Worm (Caenorhabditis elegans) whole organism, late embryonic: ENCODE data around the gene JC8.7.
A peak's percentile ranks its signal among the peaks of the same experiment; 100 is the strongest.

Experiments
- C08G9.2 ChIP-seq: sonication (generic microtip); optimal IDR thresholded peaks from 2 replicates; lab custom pipeline; 2016; ENCODE audit warnings: mild to moderate bottlenecking, missing genetic modification characterization, moderate library complexity, missing compliant biosample characterization
- C38D4.7 ChIP-seq: fragments of 200-800 bp; sonication (Bioruptor generic); optimal IDR thresholded peaks from 2 replicates; lab custom pipeline; 2018; ENCODE audit warnings: mild to moderate bottlenecking, missing genetic modification characterization, moderate library complexity, missing compliant biosample characterization
- F13H6.1 ChIP-seq: sonication (generic microtip); optimal IDR thresholded peaks from 2 replicates; lab custom pipeline; 2016; ENCODE audit warnings: missing genetic modification characterization, missing compliant biosample characterization
- K09A11.1 ChIP-seq: sonication (generic microtip); optimal IDR thresholded peaks from 2 replicates; lab custom pipeline; 2017; ENCODE audit warnings: antibody characterized with exemption, mild to moderate bottlenecking, missing genetic modification characterization, missing compliant biosample characterization; ENCODE audit not compliant: insufficient read depth
- T23F11.4 ChIP-seq: fragments of 200-800 bp; sonication (Bioruptor generic); optimal IDR thresholded peaks from 2 replicates; lab custom pipeline; 2018; ENCODE audit warnings: mild to moderate bottlenecking, missing genetic modification characterization, missing compliant biosample characterization
- ama-1 ChIP-seq: fragments of 150-350 bp; optimal IDR thresholded peaks from 2 replicates; lab custom pipeline; 2014
- ceh-2 ChIP-seq: sonication (generic microtip); optimal IDR thresholded peaks from 2 replicates; lab custom pipeline; 2016; ENCODE audit warnings: missing genotype, missing genetic modification characterization, missing compliant biosample characterization
- ceh-24 ChIP-seq: sonication (generic microtip); optimal IDR thresholded peaks from 2 replicates; lab custom pipeline; 2016; ENCODE audit warnings: mild to moderate bottlenecking, missing genetic modification characterization, missing compliant biosample characterization
- ceh-30 ChIP-seq: fragments of 150-350 bp; optimal IDR thresholded peaks from 2 replicates; lab custom pipeline; 2014; ENCODE audit warnings: missing biosample characterization, missing genetic modification characterization
- ceh-31 ChIP-seq: sonication (generic microtip); optimal IDR thresholded peaks from 2 replicates; lab custom pipeline; 2016; ENCODE audit warnings: missing genetic modification characterization, missing compliant biosample characterization
- ceh-34 ChIP-seq: sonication (generic microtip); optimal IDR thresholded peaks from 2 replicates; lab custom pipeline; 2016; ENCODE audit warnings: mild to moderate bottlenecking, missing genetic modification characterization, missing compliant biosample characterization
- ceh-6 ChIP-seq: fragments of 200-800 bp; sonication (Bioruptor generic); optimal IDR thresholded peaks from 2 replicates; lab custom pipeline; 2018; ENCODE audit warnings: mild to moderate bottlenecking, missing genetic modification characterization, missing compliant biosample characterization
- ceh-9 ChIP-seq: sonication (generic microtip); optimal IDR thresholded peaks from 2 replicates; lab custom pipeline; 2016; ENCODE audit warnings: mild to moderate bottlenecking, missing genetic modification characterization, inconsistent platforms, missing compliant biosample characterization
- dmd-4 ChIP-seq: sonication (generic microtip); optimal IDR thresholded peaks from 2 replicates; lab custom pipeline; 2016; ENCODE audit warnings: borderline replicate concordance, missing genetic modification characterization, missing compliant biosample characterization
- dve-1 ChIP-seq: sonication (generic microtip); optimal IDR thresholded peaks from 2 replicates; lab custom pipeline; 2017; ENCODE audit warnings: antibody characterized with exemption, mild to moderate bottlenecking, missing genetic modification characterization, missing compliant biosample characterization
- elt-2 ChIP-seq: sonication (generic microtip); optimal IDR thresholded peaks from 2 replicates; lab custom pipeline; 2016; ENCODE audit warnings: missing genetic modification reagents, missing genetic modification characterization, missing compliant biosample characterization
- fax-1 ChIP-seq: sonication (generic microtip); optimal IDR thresholded peaks from 2 replicates; lab custom pipeline; 2016; ENCODE audit warnings: missing genotype, missing genetic modification characterization, missing compliant biosample characterization
- fkh-10 ChIP-seq: fragments of 150-350 bp; optimal IDR thresholded peaks from 2 replicates; lab custom pipeline; 2014; ENCODE audit warnings: missing biosample characterization, missing genetic modification reagents, missing genetic modification characterization
- fkh-6 ChIP-seq: sonication (generic microtip); optimal IDR thresholded peaks from 2 replicates; lab custom pipeline; 2016; ENCODE audit warnings: missing genetic modification characterization, missing compliant biosample characterization
- gmeb-2 ChIP-seq: sonication (generic microtip); optimal IDR thresholded peaks from 2 replicates; lab custom pipeline; 2016; ENCODE audit warnings: missing genetic modification characterization, inconsistent platforms, missing compliant biosample characterization
- hlh-15 ChIP-seq: sonication (generic microtip); optimal IDR thresholded peaks from 2 replicates; lab custom pipeline; 2016; ENCODE audit warnings: missing genetic modification characterization, missing compliant biosample characterization
- hlh-30 ChIP-seq: sonication (generic microtip); optimal IDR thresholded peaks from 2 replicates; lab custom pipeline; 2017; ENCODE audit warnings: antibody characterized with exemption, missing genetic modification characterization, missing compliant biosample characterization; ENCODE audit not compliant: insufficient read depth
- hlh-8 ChIP-seq: sonication (generic microtip); optimal IDR thresholded peaks from 2 replicates; lab custom pipeline; 2016; ENCODE audit warnings: missing genotype, missing genetic modification characterization, missing compliant biosample characterization
- lin-11 ChIP-seq: fragments of 200-800 bp; sonication (Bioruptor generic); optimal IDR thresholded peaks from 2 replicates; lab custom pipeline; 2018; ENCODE audit warnings: mild to moderate bottlenecking, missing genetic modification characterization, missing compliant biosample characterization
- madf-2 ChIP-seq: sonication (generic microtip); optimal IDR thresholded peaks from 2 replicates; lab custom pipeline; 2017; ENCODE audit warnings: missing genetic modification characterization, missing compliant biosample characterization
- nhr-232 ChIP-seq: sonication (generic microtip); optimal IDR thresholded peaks from 2 replicates; lab custom pipeline; 2016; ENCODE audit warnings: missing genetic modification characterization, missing compliant biosample characterization
- npax-4 ChIP-seq: sonication (generic microtip); optimal IDR thresholded peaks from 2 replicates; lab custom pipeline; 2016; ENCODE audit warnings: missing genetic modification characterization, missing compliant biosample characterization
- odd-2 ChIP-seq: sonication (generic microtip); optimal IDR thresholded peaks from 2 replicates; lab custom pipeline; 2017; ENCODE audit warnings: antibody characterized with exemption, mild to moderate bottlenecking, missing genetic modification characterization, missing compliant biosample characterization
- pag-3 ChIP-seq: sonication (generic microtip); optimal IDR thresholded peaks from 2 replicates; lab custom pipeline; 2016; ENCODE audit warnings: missing compliant biosample characterization, missing genetic modification characterization, borderline replicate concordance
- pha-4 ChIP-seq: fragments of 150-350 bp; optimal IDR thresholded peaks from 2 replicates; lab custom pipeline; 2018; ENCODE audit warnings: missing biosample characterization, missing genetic modification reagents, missing genetic modification characterization
- ref-2 ChIP-seq: sonication (generic microtip); optimal IDR thresholded peaks from 2 replicates; lab custom pipeline; 2016; ENCODE audit warnings: missing genetic modification characterization, missing compliant biosample characterization
- rnt-1 ChIP-seq: sonication (generic microtip); optimal IDR thresholded peaks from 2 replicates; lab custom pipeline; 2016; ENCODE audit warnings: missing genetic modification characterization, missing compliant biosample characterization
- tbx-2 ChIP-seq: sonication (generic microtip); optimal IDR thresholded peaks from 2 replicates; lab custom pipeline; 2016; ENCODE audit warnings: missing genetic modification characterization, missing compliant biosample characterization
- ttx-3 ChIP-seq: sonication (generic microtip); optimal IDR thresholded peaks from 2 replicates; lab custom pipeline; 2016; ENCODE audit warnings: missing genetic modification reagents, missing genetic modification characterization, missing compliant biosample characterization
- unc-3 ChIP-seq, 2 experiments: fragments of 200-800 bp in 1 of 2; sonication (Bioruptor generic) in 1 of 2; sonication (generic microtip) in 1 of 2; conservative IDR thresholded peaks in 1 of 2; optimal IDR thresholded peaks in 1 of 2; 2 replicates each; pipeline versions ENCODE4 v1.3.6 to Lab custom; 2016 to 2022; ENCODE audit warnings: missing compliant biosample characterization in 2 of 2, missing genetic modification characterization in 2 of 2, missing genetic modification reagents in 1 of 2
- unc-42 ChIP-seq: sonication (generic microtip); optimal IDR thresholded peaks from 2 replicates; lab custom pipeline; 2016; ENCODE audit warnings: missing genotype, missing genetic modification characterization, missing compliant biosample characterization

Gene JC8.7

ce11 chrIV:13246961-13247360 is at the start of gene JC8.7:
Gene JC8.7 (plus strand): TSS chrIV:13247261.
- TF ChIP-seq pha-4 (no peak), hlh-30 (tag; lab: Kevin White, UChicago) (no peak), madf-2 (no peak), C08G9.2 (no peak), unc-3 (GFP tag; conservative IDR thresholded peaks at IDR 0.05; lab: Robert Waterston, UW) (no peak), unc-3 (tag; optimal IDR thresholded peaks at IDR 0.05; lab: Kevin White, UChicago) (no peak), fkh-6 (tag; lab: Kevin White, UChicago) (no peak), pag-3 (tag; lab: Kevin White, UChicago) (no peak), ceh-6 (GFP tag; lab: Kevin White, UChicago) (no peak), ceh-9 (no peak), lin-11 (no peak)

- TF ChIP-seq gmeb-2 (tag; lab: Kevin White, UChicago), result no peak
- no peak for TF ChIP-seq tbx-2
- TF ChIP-seq fax-1 (tag; lab: Kevin White, UChicago), result no peak
- TF ChIP-seq lin-11, result no peak
- TF ChIP-seq npax-4 (tag; lab: Kevin White, UChicago), result no peak
- TF ChIP-seq unc-42 (tag; lab: Kevin White, UChicago), result no peak
- no peak for TF ChIP-seq dve-1
- TF ChIP-seq dmd-4, result no peak
- no peak for TF ChIP-seq ama-1 (lab: Kevin White, UChicago)
- no peak for TF ChIP-seq C08G9.2
- TF ChIP-seq, all 69 proteins: peak for 0
Observed at ce11 chrIV:13197282-13197681, 49.8 kb upstream of the JC8.7 start, which contains the start of gene C48D1.1. Gene C48D1.1 (minus strand): TSS chrIV:13197382.

- TF ChIP-seq odd-2 (tag; lab: Kevin White, UChicago), result no peak
- TF ChIP-seq pha-4, result no peak
- no peak for TF ChIP-seq T23F11.4 (GFP tag; lab: Kevin White, UChicago)
- TF ChIP-seq rnt-1 (tag; lab: Kevin White, UChicago), result no peak
- TF ChIP-seq ceh-30 (tag; lab: Kevin White, UChicago), result no peak
- no peak for TF ChIP-seq hlh-15 (tag; lab: Kevin White, UChicago)
- no peak for TF ChIP-seq C38D4.7 (GFP tag; lab: Kevin White, UChicago)
- TF ChIP-seq madf-2, result no peak
- TF ChIP-seq elt-2 (tag; lab: Kevin White, UChicago), result no peak
- no peak for TF ChIP-seq ttx-3 (tag; lab: Kevin White, UChicago)
- TF ChIP-seq nhr-232 (tag; lab: Kevin White, UChicago), result no peak
- no peak for TF ChIP-seq lin-11
- TF ChIP-seq hlh-8 (tag; lab: Kevin White, UChicago), result no peak
- no peak for TF ChIP-seq ceh-2 (tag; lab: Kevin White, UChicago)
- no peak for TF ChIP-seq F13H6.1 (tag; lab: Kevin White, UChicago)
- TF ChIP-seq hlh-30 (tag; lab: Kevin White, UChicago), result no peak
- no peak for TF ChIP-seq fkh-10
- TF ChIP-seq ceh-24 (tag; lab: Kevin White, UChicago), result no peak
- TF ChIP-seq K09A11.1 (tag; lab: Kevin White, UChicago), result no peak
- TF ChIP-seq fax-1 (tag; lab: Kevin White, UChicago), result no peak
Observed at ce11 chrIV:13204037-13204436, 43.0 kb upstream of the JC8.7 start, which contains the start of gene ced-3. Gene ced-3 (minus strand): TSS chrIV:13204137.

DNA sequence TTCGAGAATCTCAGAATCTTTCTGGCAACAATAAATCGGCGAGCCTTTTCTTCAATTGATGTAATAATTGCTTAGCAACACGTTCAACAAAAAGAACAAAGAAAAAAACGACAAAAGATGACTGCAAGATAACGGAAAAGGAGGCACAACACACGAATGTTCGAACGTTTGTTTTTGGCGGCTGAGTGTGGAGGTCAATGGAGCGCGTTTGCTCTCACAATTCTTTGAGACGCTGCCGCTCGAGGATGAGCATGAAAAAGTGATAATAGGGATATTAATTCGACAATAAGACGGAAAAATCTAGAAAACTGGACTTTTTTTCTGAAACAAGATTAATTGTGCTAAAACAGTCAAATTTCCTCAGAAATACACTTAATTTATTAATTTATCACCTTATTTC is 41.2 kb upstream of the JC8.7 start:
- TF ChIP-seq ref-2 (tag; lab: Kevin White, UChicago) (peak; percentile 16), ceh-31 (peak; percentile 18), ceh-34 (tag; lab: Kevin White, UChicago) (no peak)
